Worm (Caenorhabditis elegans) whole organism, L1 larva: ENCODE data around the gene lin-36.

Source experiments
- C04F5.9 ChIP-seq: sonication (generic microtip); optimal IDR thresholded peaks from 2 replicates; lab custom pipeline; 2016; ENCODE audit warnings: missing genetic modification characterization, missing compliant biosample characterization
- C16A3.4 ChIP-seq: fragments of 150-350 bp; optimal IDR thresholded peaks from 2 replicates; lab custom pipeline; 2014; ENCODE audit warnings: missing biosample characterization, missing genetic modification characterization
- C34B4.2 ChIP-seq: sonication (generic microtip); optimal IDR thresholded peaks from 2 replicates; lab custom pipeline; 2017; ENCODE audit warnings: mild to moderate bottlenecking, missing genetic modification characterization, missing compliant biosample characterization
- F16B12.6 ChIP-seq: fragments of 150-350 bp; optimal IDR thresholded peaks from 2 replicates; lab custom pipeline; 2014; ENCODE audit warnings: missing biosample characterization, missing genetic modification characterization
- ama-1 ChIP-seq: fragments of 150-350 bp; optimal IDR thresholded peaks from 2 replicates; lab custom pipeline; 2014
- ceh-8 ChIP-seq: fragments of 200-800 bp; sonication (Bioruptor generic); optimal IDR thresholded peaks from 2 replicates; lab custom pipeline; 2018; ENCODE audit warnings: mild to moderate bottlenecking, missing genetic modification characterization, moderate library complexity, missing compliant biosample characterization
- ceh-90 ChIP-seq: sonication (generic microtip); optimal IDR thresholded peaks from 2 replicates; lab custom pipeline; 2016; ENCODE audit warnings: missing genetic modification characterization, missing compliant biosample characterization
- ces-1 ChIP-seq: fragments of 150-350 bp; optimal IDR thresholded peaks from 2 replicates; lab custom pipeline; 2014; ENCODE audit warnings: missing biosample characterization, missing genetic modification reagents, missing genetic modification characterization
- dsc-1 ChIP-seq: sonication (generic microtip); optimal IDR thresholded peaks from 2 replicates; lab custom pipeline; 2016; ENCODE audit warnings: mild to moderate bottlenecking, missing genetic modification characterization, missing compliant biosample characterization
- efl-1 ChIP-seq, 4 experiments: fragments of 150-350 bp; optimal IDR thresholded peaks in 3 of 4; peaks in 1 of 4; 1 replicate in 1 of 4; 2 replicates in 3 of 4; lab custom pipeline; 2014; ENCODE audit warnings: missing biosample characterization in 2 of 4, missing genetic modification characterization in 2 of 4, missing genetic modification reagents in 2 of 4
- elt-2 ChIP-seq: sonication (generic microtip); optimal IDR thresholded peaks from 2 replicates; lab custom pipeline; 2016; ENCODE audit warnings: missing genetic modification characterization, mild to moderate bottlenecking, inconsistent platforms, missing compliant biosample characterization, missing genetic modification reagents
- ets-5 ChIP-seq: fragments of 200-800 bp; sonication (Bioruptor generic); IDR thresholded peaks from 2 replicates; pipeline ENCODE4 v1.3.6; 2022; ENCODE audit warnings: missing genetic modification characterization, missing compliant biosample characterization
- fkh-4 ChIP-seq: sonication (generic microtip); optimal IDR thresholded peaks from 2 replicates; lab custom pipeline; 2016; ENCODE audit warnings: missing compliant biosample characterization, missing genetic modification characterization, borderline replicate concordance
- fos-1 ChIP-seq: fragments of 150-350 bp; optimal IDR thresholded peaks from 2 replicates; lab custom pipeline; 2014; ENCODE audit warnings: missing biosample characterization, missing genetic modification characterization
- hlh-17 ChIP-seq: fragments of 200-800 bp; sonication (Bioruptor generic); optimal IDR thresholded peaks from 2 replicates; lab custom pipeline; 2018; ENCODE audit warnings: missing genetic modification characterization, mild to moderate bottlenecking, missing compliant biosample characterization, moderate library complexity, borderline replicate concordance
- irx-1 ChIP-seq: sonication (generic microtip); optimal IDR thresholded peaks from 2 replicates; lab custom pipeline; 2016; ENCODE audit warnings: missing genetic modification characterization, missing compliant biosample characterization
- jun-1 ChIP-seq: fragments of 150-350 bp; optimal IDR thresholded peaks from 2 replicates; lab custom pipeline; 2014; ENCODE audit warnings: missing biosample characterization, missing genetic modification reagents, missing genetic modification characterization
- lin-13 ChIP-seq: fragments of 150-350 bp; optimal IDR thresholded peaks from 2 replicates; lab custom pipeline; 2014; ENCODE audit warnings: missing biosample characterization, missing genetic modification reagents, missing genetic modification characterization
- lin-14 ChIP-seq: fragments of 200-800 bp; sonication (Bioruptor generic); optimal IDR thresholded peaks from 2 replicates; lab custom pipeline; 2018; ENCODE audit warnings: mild to moderate bottlenecking, missing genetic modification characterization, moderate library complexity, missing compliant biosample characterization
- lir-3 ChIP-seq: sonication (generic microtip); optimal IDR thresholded peaks from 2 replicates; lab custom pipeline; 2016; ENCODE audit warnings: mild to moderate bottlenecking, missing genetic modification characterization, moderate library complexity, missing compliant biosample characterization; ENCODE audit not compliant: poor library complexity
- mab-9 ChIP-seq: fragments of 200-800 bp; sonication (Bioruptor generic); IDR thresholded peaks from 2 replicates; pipeline ENCODE4 v1.3.6; 2022; ENCODE audit warnings: missing genetic modification reagents, missing genetic modification characterization, missing compliant biosample characterization
- mdl-1 ChIP-seq, 2 experiments: fragments of 150-350 bp; optimal IDR thresholded peaks; 2 replicates each; lab custom pipeline; 2014 to 2017; ENCODE audit warnings: missing biosample characterization in 2 of 2, missing genetic modification characterization in 2 of 2, inconsistent platforms in 1 of 2
- mep-1 ChIP-seq: fragments of 150-350 bp; optimal IDR thresholded peaks from 2 replicates; lab custom pipeline; 2014; ENCODE audit warnings: missing biosample characterization, missing genetic modification characterization
- nhr-19 ChIP-seq: fragments of 200-800 bp; sonication (Bioruptor generic); conservative IDR thresholded peaks from 2 replicates; pipeline ENCODE4 v1.3.6; 2022; ENCODE audit warnings: missing genetic modification characterization, missing compliant biosample characterization
- nhr-20 ChIP-seq: sonication (generic microtip); optimal IDR thresholded peaks from 2 replicates; lab custom pipeline; 2016; ENCODE audit warnings: mild to moderate bottlenecking, missing genetic modification characterization, missing compliant biosample characterization
- nhr-71 ChIP-seq: sonication (generic microtip); optimal IDR thresholded peaks from 2 replicates; lab custom pipeline; 2016; ENCODE audit warnings: mild to moderate bottlenecking, missing genetic modification characterization, moderate library complexity, missing compliant biosample characterization
- nhr-77 ChIP-seq: fragments of 150-350 bp; optimal IDR thresholded peaks from 2 replicates; lab custom pipeline; 2014; ENCODE audit warnings: missing biosample characterization, missing genetic modification characterization
- nhr-84 ChIP-seq: sonication (generic microtip); optimal IDR thresholded peaks from 2 replicates; lab custom pipeline; 2017; ENCODE audit warnings: missing biosample characterization, missing genetic modification characterization
- nhr-85 ChIP-seq: sonication (generic microtip); peaks from one replicate; lab custom pipeline; 2016; ENCODE audit warnings: missing genetic modification characterization, inconsistent platforms, missing compliant biosample characterization
- nhr-90 ChIP-seq: sonication (generic microtip); optimal IDR thresholded peaks from 2 replicates; lab custom pipeline; 2016; ENCODE audit warnings: mild to moderate bottlenecking, missing genetic modification characterization, missing compliant biosample characterization; ENCODE audit not compliant: poor library complexity
- pqm-1 ChIP-seq: sonication (generic microtip); optimal IDR thresholded peaks from 3 replicates; lab custom pipeline; 2017; ENCODE audit warnings: missing biosample characterization, missing genetic modification characterization
- rnt-1 ChIP-seq: sonication (generic microtip); optimal IDR thresholded peaks from 2 replicates; lab custom pipeline; 2016; ENCODE audit warnings: mild to moderate bottlenecking, missing genetic modification characterization, moderate library complexity, missing compliant biosample characterization
- skn-1 ChIP-seq: fragments of 150-350 bp; optimal IDR thresholded peaks from 2 replicates; lab custom pipeline; 2014; ENCODE audit warnings: missing biosample characterization, missing genetic modification characterization
- snpc-4 ChIP-seq: fragments of 150-350 bp; optimal IDR thresholded peaks from 2 replicates; lab custom pipeline; 2014; ENCODE audit warnings: missing biosample characterization, missing genetic modification characterization
- snu-23 ChIP-seq: sonication (generic microtip); optimal IDR thresholded peaks from 2 replicates; lab custom pipeline; 2016; ENCODE audit warnings: missing genetic modification characterization, missing compliant biosample characterization
- sox-4 ChIP-seq: sonication (generic microtip); optimal IDR thresholded peaks from 2 replicates; lab custom pipeline; 2016; ENCODE audit warnings: missing genetic modification characterization, missing compliant biosample characterization
- sptf-1 ChIP-seq: fragments of 150-350 bp; optimal IDR thresholded peaks from 2 replicates; lab custom pipeline; 2014; ENCODE audit warnings: missing biosample characterization, missing genetic modification characterization
- tbx-2 ChIP-seq: sonication (generic microtip); optimal IDR thresholded peaks from 2 replicates; lab custom pipeline; 2016; ENCODE audit warnings: missing genetic modification characterization, missing compliant biosample characterization
- unc-130 ChIP-seq: fragments of 150-350 bp; optimal IDR thresholded peaks from 2 replicates; lab custom pipeline; 2017; ENCODE audit warnings: missing biosample characterization, missing genetic modification characterization, inconsistent platforms
- unc-62 ChIP-seq: fragments of 150-350 bp; optimal IDR thresholded peaks from 2 replicates; lab custom pipeline; 2014; ENCODE audit warnings: missing biosample characterization, missing genetic modification reagents, missing genetic modification characterization
- unc-98 ChIP-seq: fragments of 200-800 bp; sonication (Bioruptor generic); IDR thresholded peaks from 2 replicates; pipeline ENCODE4 v1.3.6; 2022; ENCODE audit warnings: missing genetic modification characterization, missing compliant biosample characterization
- vab-15 ChIP-seq: sonication (generic microtip); optimal IDR thresholded peaks from 2 replicates; lab custom pipeline; 2017; ENCODE audit warnings: missing genotype, mild to moderate bottlenecking, missing genetic modification characterization, missing compliant biosample characterization
- xbp-1 ChIP-seq: sonication (generic microtip); optimal IDR thresholded peaks from 2 replicates; lab custom pipeline; 2016; ENCODE audit warnings: missing genetic modification characterization, missing compliant biosample characterization
- zag-1 ChIP-seq: fragments of 150-350 bp; optimal IDR thresholded peaks from 2 replicates; lab custom pipeline; 2014; ENCODE audit warnings: missing biosample characterization, missing genetic modification characterization
- zip-4 ChIP-seq: fragments of 200-800 bp; sonication (Bioruptor generic); optimal IDR thresholded peaks from 2 replicates; lab custom pipeline; 2018; ENCODE audit warnings: mild to moderate bottlenecking, missing genetic modification characterization, moderate library complexity, missing compliant biosample characterization
- ztf-4 ChIP-seq: fragments of 150-350 bp; optimal IDR thresholded peaks from 2 replicates; lab custom pipeline; 2014; ENCODE audit warnings: missing biosample characterization, missing genetic modification characterization

lin-36 gene

ce11 chrIII:7981938-7982337 is 38.7 kb downstream of the lin-36 start:
- TF ChIP-seq pqm-1 (tag; lab: Kevin White, UChicago) = no peak
- TF ChIP-seq ceh-90 (tag; lab: Kevin White, UChicago) = no peak
- TF ChIP-seq snpc-4 (tag; lab: Kevin White, UChicago) = no peak
- TF ChIP-seq ets-5 (GFP tag; lab: Robert Waterston, UW) = no peak
- TF ChIP-seq, all 84 proteins: peak for 0

- TF ChIP-seq rnt-1 (tag; lab: Kevin White, UChicago) (no peak), C04F5.9 (tag; lab: Kevin White, UChicago) (no peak), unc-62 (GFP tag; lab: Kevin White, UChicago) (no peak), fkh-4 (tag; lab: Kevin White, UChicago) (no peak), unc-130 (tag; lab: Kevin White, UChicago) (no peak), nhr-85 (tag; lab: Kevin White, UChicago) (no peak), hlh-17 (GFP tag; lab: Kevin White, UChicago) (no peak), nhr-77 (tag; lab: Kevin White, UChicago) (no peak), nhr-84 (tag; lab: Kevin White, UChicago) (no peak), ceh-8 (GFP tag; lab: Kevin White, UChicago) (no peak), jun-1 (tag; lab: Kevin White, UChicago) (no peak), unc-98 (GFP tag; lab: Robert Waterston, UW) (no peak), snpc-4 (tag; lab: Kevin White, UChicago) (no peak), ces-1 (GFP tag; lab: Kevin White, UChicago) (no peak), zip-4 (GFP tag; lab: Kevin White, UChicago) (no peak), ztf-4 (tag; lab: Kevin White, UChicago) (no peak), xbp-1 (tag; lab: Kevin White, UChicago) (no peak), elt-2 (tag; lab: Kevin White, UChicago) (no peak), lir-3 (no peak)
- TF ChIP-seq, all 84 proteins: peak for 0
These were observed 39.4 kb downstream of the lin-36 start for ce11 chrIII:7981233-7981632.

- peak; percentile 44 for TF ChIP-seq lin-14 (GFP tag; lab: Kevin White, UChicago)
- no peak for TF ChIP-seq vab-15 (tag; lab: Kevin White, UChicago)
- peak; percentile 11 for TF ChIP-seq nhr-85 (tag; lab: Kevin White, UChicago)
These were observed 41.0 kb downstream of the lin-36 start, which contains the start of gene clp-1 for ce11 chrIII:7979659-7980058. Gene clp-1 (plus strand): TSS chrIII:7979959.

- TF ChIP-seq efl-1 (optimal IDR thresholded peaks at IDR 0.05; lab: Kevin White, UChicago) = peak; percentile 68 to 79
- TF ChIP-seq efl-1 (GFP tag; optimal IDR thresholded peaks at IDR 0.05 in 1 of 2; lab: Kevin White, UChicago) = peak; percentile 46 to 92
- peak; percentile 66 for TF ChIP-seq nhr-90 (tag; lab: Kevin White, UChicago)
- TF ChIP-seq mep-1 (tag; lab: Kevin White, UChicago) = peak; percentile 58
- TF ChIP-seq sox-4 (tag; lab: Kevin White, UChicago) = no peak
- no peak for TF ChIP-seq sptf-1 (tag; lab: Kevin White, UChicago)
- TF ChIP-seq snu-23 (GFP tag; lab: Kevin White, UChicago) = peak; percentile 77
- TF ChIP-seq C04F5.9 (tag; lab: Kevin White, UChicago) = no peak
- peak; percentile 51 for TF ChIP-seq tbx-2 (tag; lab: Kevin White, UChicago)
- TF ChIP-seq lin-13 (GFP tag; lab: Kevin White, UChicago) = peak; percentile 33
- no peak for TF ChIP-seq mab-9 (GFP tag; lab: Robert Waterston, UW)
- TF ChIP-seq vab-15 (tag; lab: Kevin White, UChicago) = no peak
- TF ChIP-seq mdl-1 (tag; optimal IDR thresholded peaks at IDR 0.05; lab: Kevin White, UChicago) = no peak
- peak; percentile 40 for TF ChIP-seq F16B12.6 (tag; lab: Kevin White, UChicago)
- no peak for TF ChIP-seq ztf-4 (tag; lab: Kevin White, UChicago)
- peak; percentile 78 for TF ChIP-seq nhr-20 (tag; lab: Kevin White, UChicago)
- no peak for TF ChIP-seq zag-1 (tag; lab: Kevin White, UChicago)
- peak; percentile 50 for TF ChIP-seq fos-1 (tag; lab: Kevin White, UChicago)
- TF ChIP-seq ceh-8 (GFP tag; lab: Kevin White, UChicago) = no peak
- TF ChIP-seq irx-1 = peak; percentile 56
- peak; percentile 68 for TF ChIP-seq nhr-19 (GFP tag; lab: Robert Waterston, UW)
- TF ChIP-seq dsc-1 (tag; lab: Kevin White, UChicago) = peak; percentile 31
- peak; percentile 90 for TF ChIP-seq nhr-85 (tag; lab: Kevin White, UChicago)
- TF ChIP-seq elt-2 (tag; lab: Kevin White, UChicago) = peak; percentile 5
- peak; percentile 11 for TF ChIP-seq skn-1
- TF ChIP-seq unc-62 (GFP tag; lab: Kevin White, UChicago) = no peak
- no peak for TF ChIP-seq lir-3
- peak; percentile 74 for TF ChIP-seq nhr-71 (tag; lab: Kevin White, UChicago)
- TF ChIP-seq C34B4.2 (tag; lab: Kevin White, UChicago) = no peak
- TF ChIP-seq C16A3.4 (tag; lab: Kevin White, UChicago) = peak; percentile 45
- TF ChIP-seq ama-1 (lab: Kevin White, UChicago) = no peak
- no peak for TF ChIP-seq hlh-17 (GFP tag; lab: Kevin White, UChicago)
These were observed 42.0 kb downstream of the lin-36 start for ce11 chrIII:7978723-7979122.
